Worm (Caenorhabditis elegans): Measurements from ENCODE around the gene col-101.

DNA sequence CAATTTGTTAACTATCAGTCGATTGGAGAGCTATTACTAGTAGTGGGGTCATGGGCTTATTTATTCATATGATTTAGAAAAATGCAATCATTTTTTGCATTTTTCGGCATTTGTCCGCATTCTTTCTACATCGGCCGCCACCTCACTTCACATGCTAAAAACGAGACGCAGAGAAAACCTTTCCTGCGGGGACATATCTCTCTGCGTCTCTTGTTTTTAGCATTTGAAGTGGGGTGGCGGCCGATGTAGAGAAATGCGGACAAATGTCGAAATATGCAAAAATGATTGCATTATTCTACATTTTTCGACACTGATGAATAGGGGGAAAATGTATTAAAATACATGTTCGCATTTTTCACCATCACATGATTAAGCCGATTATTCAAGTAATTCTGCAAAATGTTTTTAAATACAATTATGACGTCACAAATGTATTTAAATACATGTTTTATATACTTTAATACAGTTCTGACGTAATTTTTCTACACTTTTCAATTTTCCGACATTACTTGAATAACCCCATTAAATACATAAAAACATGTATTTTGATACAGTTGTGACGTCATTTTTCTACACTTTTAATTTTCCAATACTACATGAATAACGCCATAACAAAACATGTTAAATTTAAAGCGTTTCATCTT lies 45.4 kb upstream of the col-101 start:
- no peak for TF ChIP-seq pha-4 (tag; optimal IDR thresholded peaks at IDR 0.05)
- no peak for TF ChIP-seq madf-3 (GFP tag; IDR thresholded peaks at IDR 0.05)

Measured in whole organism, young adult.